Fruit fly (Drosophila melanogaster): ENCODE data around the gene Adk2.

Adk2 gene

DNA sequence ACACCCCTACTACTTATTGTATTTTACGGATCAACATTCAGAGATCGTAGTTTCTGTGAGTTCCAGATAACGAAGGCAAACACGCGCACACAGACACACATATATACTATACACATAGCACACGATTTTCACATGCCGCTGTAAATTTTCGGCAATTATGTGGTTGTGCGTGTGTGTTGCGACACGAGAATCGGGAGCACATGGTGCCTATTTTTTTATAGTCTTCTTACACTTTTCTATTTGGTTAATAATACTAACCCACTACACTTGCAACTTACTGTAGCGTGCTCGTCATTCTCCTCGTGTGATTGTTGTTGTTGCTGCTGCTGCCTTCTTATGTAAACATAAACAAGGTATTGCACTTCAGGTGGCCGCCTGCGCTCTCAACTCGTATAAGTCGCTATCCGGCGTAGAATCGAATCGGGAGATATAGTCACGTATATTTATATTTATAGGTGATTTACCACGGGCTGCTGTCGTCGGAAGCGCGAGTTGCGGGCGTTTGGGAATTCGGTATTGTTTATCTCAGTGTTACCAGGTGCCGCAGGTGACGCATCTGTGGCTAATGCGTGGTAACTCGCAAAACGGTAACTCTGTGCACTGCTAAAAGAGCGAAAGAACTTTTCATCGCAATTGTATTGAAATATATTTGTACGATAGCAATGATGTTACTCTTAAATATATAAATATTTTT, at the start of gene Adk2 (continued):
- TF ChIP-seq CG7745 (tag; optimal IDR thresholded peaks at IDR 0.05) (no peak), Aef1 (GFP tag; IDR thresholded peaks at IDR 0.05) (peak; percentile 40; the same call in 2 of the 3 replicates), Hr39 (optimal IDR thresholded peaks at IDR 0.05) (no peak), kah (GFP tag; optimal IDR thresholded peaks at IDR 0.05) (peak; percentile 58), Eip74EF (GFP tag; optimal IDR thresholded peaks at IDR 0.05) (no peak), Elba2 (GFP tag; optimal IDR thresholded peaks at IDR 0.05) (peak; percentile 8), CG11695 (GFP tag; IDR thresholded peaks at IDR 0.05) (0 out of 3 replicates have a peak, but pooled peaks have one; percentile 14), vvl (GFP tag; IDR thresholded peaks at IDR 0.05) (peak; percentile 56), Awh (GFP tag; IDR thresholded peaks at IDR 0.05) (peak; percentile 50; the same call in 1 of the 2 replicates), run (tag; optimal IDR thresholded peaks at IDR 0.05) (no peak), CG2199 (GFP tag; IDR thresholded peaks at IDR 0.05) (0 out of 3 replicates have a peak, but pooled peaks have one; percentile 19), dan (GFP tag; IDR thresholded peaks at IDR 0.05) (no peak), zfh2 (GFP tag; optimal IDR thresholded peaks at IDR 0.05) (peak; percentile 7), sisA (GFP tag; IDR thresholded peaks at IDR 0.05) (peak; percentile 47), odd (GFP tag; optimal IDR thresholded peaks at IDR 0.05) (no peak), CG10209 (GFP tag; optimal IDR thresholded peaks at IDR 0.05) (no peak), CG16779 (GFP tag; IDR thresholded peaks at IDR 0.05) (no peak), HmgD (GFP tag; optimal IDR thresholded peaks at IDR 0.05) (peak; percentile 12), gt (GFP tag; IDR thresholded peaks at IDR 0.05) (0 out of 2 replicates have a peak, but pooled peaks have one; percentile 14), D (optimal IDR thresholded peaks at IDR 0.05) (no peak), D (GFP tag; optimal IDR thresholded peaks at IDR 0.05) (no peak), NfI (GFP tag; optimal IDR thresholded peaks at IDR 0.05) (peak; percentile 17), CG32767 (GFP tag; IDR thresholded peaks at IDR 0.05) (no peak), CG14965 (GFP tag; optimal IDR thresholded peaks at IDR 0.05; ENCODE audit: borderline replicate concordance) (no peak), HLHmδ (GFP tag; optimal IDR thresholded peaks at IDR 0.05) (peak; percentile 74), CG18599 (GFP tag; optimal IDR thresholded peaks at IDR 0.05) (no peak), repo (GFP tag; optimal IDR thresholded peaks at IDR 0.05) (no peak), MTF-1 (GFP tag; optimal IDR thresholded peaks at IDR 0.05; ENCODE audit: borderline replicate concordance) (peak; percentile 2), CG3407 (GFP tag; optimal IDR thresholded peaks at IDR 0.05) (no peak), sob (GFP tag; IDR thresholded peaks at IDR 0.05) (peak; percentile 23; the same call in 1 of the 2 replicates), trh (GFP tag; optimal IDR thresholded peaks at IDR 0.05) (no peak), Six4 (GFP tag; optimal IDR thresholded peaks at IDR 0.05) (no peak), al (GFP tag; IDR thresholded peaks at IDR 0.05) (peak; percentile 54), CG30020 (tag; optimal IDR thresholded peaks at IDR 0.05) (no peak), gsb-n (tag; optimal IDR thresholded peaks at IDR 0.05) (no peak), row (GFP tag; IDR thresholded peaks at IDR 0.05) (peak; percentile 73), pb (GFP tag; optimal IDR thresholded peaks at IDR 0.05) (no peak), HHEX (GFP tag; optimal IDR thresholded peaks at IDR 0.05) (peak; percentile 33), CG14667 (GFP tag; IDR thresholded peaks at IDR 0.05) (peak; percentile 51; the same call in 1 of the 2 replicates), CG13775 (GFP tag; optimal IDR thresholded peaks at IDR 0.05) (no peak), HmgZ (tag; optimal IDR thresholded peaks at IDR 0.05) (no peak), CG13894 (tag; optimal IDR thresholded peaks at IDR 0.05) (no peak), Fer3 (tag; optimal IDR thresholded peaks at IDR 0.05) (peak; percentile 10), CG34376 (GFP tag; optimal IDR thresholded peaks at IDR 0.05) (no peak), esg (GFP tag; conservative IDR thresholded peaks at IDR 0.05) (peak; percentile 11; the same call in 1 of the 2 replicates), dimm (GFP tag; IDR thresholded peaks at IDR 0.05) (no peak), CG17568 (GFP tag; optimal IDR thresholded peaks at IDR 0.05) (no peak), CrebB (tag; optimal IDR thresholded peaks at IDR 0.05) (peak; percentile 7), CG10959 (GFP tag; IDR thresholded peaks at IDR 0.05) (peak; percentile 29; the same call in 1 of the 2 replicates), oc (tag; optimal IDR thresholded peaks at IDR 0.05) (no peak)
